Worm (Caenorhabditis elegans): ENCODE measurements around the gene cnc-11.
A peak's percentile ranks its signal among the peaks of the same experiment; 100 is the strongest.

The cnc-11 gene

DNA sequence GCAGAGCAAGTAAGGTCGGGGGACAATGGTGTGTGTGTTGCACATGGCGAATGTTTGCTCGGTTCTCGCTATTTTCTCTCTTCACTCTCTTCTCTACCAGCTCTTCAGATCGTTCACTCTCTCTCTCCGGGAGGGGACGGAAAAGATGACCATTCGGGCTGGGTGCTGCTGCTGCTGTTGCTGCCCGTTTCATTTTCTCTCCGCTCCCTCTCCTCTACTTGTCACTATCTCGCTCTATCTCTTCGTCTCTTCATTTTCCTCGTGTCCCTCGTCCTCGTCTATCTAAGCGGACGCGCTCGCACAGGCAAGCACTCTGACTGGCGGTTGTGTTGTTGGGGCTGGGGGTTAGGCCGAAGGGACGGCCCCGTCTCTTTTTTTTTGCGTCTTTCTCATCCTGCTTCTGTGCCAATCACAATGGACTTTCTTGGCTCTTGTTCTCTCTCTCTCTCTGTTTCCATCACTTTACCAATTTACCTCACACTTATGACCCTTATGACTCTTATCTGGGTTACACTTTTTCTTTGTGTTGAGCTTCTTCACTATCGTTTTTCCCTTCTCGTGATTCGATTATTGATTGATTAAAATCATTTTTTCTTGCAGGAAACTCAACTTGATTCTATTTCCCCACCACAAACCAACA, 32.5 kb downstream of the cnc-11 start, which contains the start of the genes F53E2.2 and unc-60 (continued):
- TF ChIP-seq cey-2 (tag; optimal IDR thresholded peaks at IDR 0.05; ENCODE audit: borderline replicate concordance, insufficient read depth) (no peak), F37D6.2 (tag; optimal IDR thresholded peaks at IDR 0.05) (peak; percentile 42), Y75B8A.6 (GFP tag; IDR thresholded peaks at IDR 0.05) (no peak), vab-7 (GFP tag; IDR thresholded peaks at IDR 0.05) (0 out of 2 replicates have a peak, but pooled peaks have one; percentile 32), Y105C5A.15 (GFP tag; IDR thresholded peaks at IDR 0.05) (no peak), F49E8.2 (tag; optimal IDR thresholded peaks at IDR 0.05; ENCODE audit: borderline replicate concordance) (no peak), ztf-7 (tag; optimal IDR thresholded peaks at IDR 0.05) (no peak), mes-2 (tag; optimal IDR thresholded peaks at IDR 0.05; ENCODE audit: poor library complexity, severe bottlenecking) (peak; percentile 76), hmg-1.1 (GFP tag; IDR thresholded peaks at IDR 0.05) (peak; percentile 84), daf-8 (GFP tag; IDR thresholded peaks at IDR 0.05) (no peak), dmd-6 (GFP tag; IDR thresholded peaks at IDR 0.05) (peak; percentile 47; the same call in 1 of the 2 replicates), madf-9 (GFP tag; conservative IDR thresholded peaks at IDR 0.05) (no peak; the same call in 1 of the 2 replicates), lir-3 (tag; optimal IDR thresholded peaks at IDR 0.05) (no peak), ztf-11 (tag; optimal IDR thresholded peaks at IDR 0.05) (no peak), ceh-44 (GFP tag; IDR thresholded peaks at IDR 0.05) (no peak), nhr-42 (GFP tag; IDR thresholded peaks at IDR 0.05) (no peak), nhr-237 (tag; optimal IDR thresholded peaks at IDR 0.05) (no peak), nhr-41 (GFP tag; IDR thresholded peaks at IDR 0.05) (no peak), skn-1 (tag; optimal IDR thresholded peaks at IDR 0.05) (no peak), mep-1 (tag; optimal IDR thresholded peaks at IDR 0.05) (peak; percentile 77), ceh-62 (tag; optimal IDR thresholded peaks at IDR 0.05) (no peak), lin-38 (GFP tag; IDR thresholded peaks at IDR 0.05) (peak; percentile 48), tra-1 (GFP tag; IDR thresholded peaks at IDR 0.05) (no peak; the same call in 1 of the 2 replicates), hlh-30 (tag; optimal IDR thresholded peaks at IDR 0.05; ENCODE audit: insufficient read depth) (peak; percentile 72), F26F4.8 (GFP tag; conservative IDR thresholded peaks at IDR 0.05) (no peak), sdz-12 (GFP tag; optimal IDR thresholded peaks at IDR 0.05) (no peak), nhr-6 (tag; optimal IDR thresholded peaks at IDR 0.05) (no peak), lin-13 (GFP tag; optimal IDR thresholded peaks at IDR 0.05) (no peak), nhr-10 (tag; optimal IDR thresholded peaks at IDR 0.05) (no peak), php-3 (GFP tag; IDR thresholded peaks at IDR 0.05) (no peak), spr-1 (tag; optimal IDR thresholded peaks at IDR 0.05) (peak; percentile 37), lin-15B (tag; optimal IDR thresholded peaks at IDR 0.05) (no peak), mxl-3 (GFP tag; optimal IDR thresholded peaks at IDR 0.05) (peak; percentile 66), dpl-1 (GFP tag; optimal IDR thresholded peaks at IDR 0.05) (peak; percentile 13), aly-2 (tag; optimal IDR thresholded peaks at IDR 0.05) (no peak), set-16 (GFP tag; IDR thresholded peaks at IDR 0.05) (peak; percentile 89), saeg-2 (GFP tag; IDR thresholded peaks at IDR 0.05) (no peak), daf-19 (GFP tag; conservative IDR thresholded peaks at IDR 0.05) (no peak), hif-1 (tag; optimal IDR thresholded peaks at IDR 0.05) (peak in 1 of 2 experiments; percentile 40), nhr-102 (tag; optimal IDR thresholded peaks at IDR 0.05) (no peak), F44E2.7 (GFP tag; IDR thresholded peaks at IDR 0.05) (no peak), jun-1 (tag; optimal IDR thresholded peaks at IDR 0.05) (no peak), zip-2 (tag; optimal IDR thresholded peaks at IDR 0.05) (no peak), egl-43 (GFP tag; IDR thresholded peaks at IDR 0.05) (peak; percentile 74; the same call in 1 of the 2 replicates), dmd-8 (GFP tag; IDR thresholded peaks at IDR 0.05) (no peak), mxl-2 (GFP tag; conservative IDR thresholded peaks at IDR 0.05) (no peak), ceh-20 (GFP tag; IDR thresholded peaks at IDR 0.05) (0 out of 2 replicates have a peak, but pooled peaks have one; percentile 29), pqm-1 (tag; optimal IDR thresholded peaks at IDR 0.05) (no peak), ces-1 (GFP tag; optimal IDR thresholded peaks at IDR 0.05) (peak; percentile 16), rbr-2 (tag; optimal IDR thresholded peaks at IDR 0.05) (peak; percentile 84), fos-1 (tag; optimal IDR thresholded peaks at IDR 0.05) (no peak)

All from whole organism, L4 larva.